Worm (Caenorhabditis elegans) whole organism, L2 larva: ENCODE data around the gene nmur-2.

Experiments
- mab-5 ChIP-seq: fragments of 150-350 bp; optimal IDR thresholded peaks from 2 replicates; lab custom pipeline; 2014; ENCODE audit warnings: missing biosample characterization, missing genetic modification characterization
- zag-1 ChIP-seq: fragments of 150-350 bp; optimal IDR thresholded peaks from 2 replicates; lab custom pipeline; 2014; ENCODE audit warnings: missing biosample characterization, missing genetic modification characterization

ce11 chrII:101176-101575 is 23.6 kb downstream of the nmur-2 start:
- TF ChIP-seq zag-1 (no peak), mab-5 (tag; lab: Kevin White, UChicago) (no peak)
